Worm (Caenorhabditis elegans): ENCODE measurements around the gene srv-29.

The srv-29 gene

DNA sequence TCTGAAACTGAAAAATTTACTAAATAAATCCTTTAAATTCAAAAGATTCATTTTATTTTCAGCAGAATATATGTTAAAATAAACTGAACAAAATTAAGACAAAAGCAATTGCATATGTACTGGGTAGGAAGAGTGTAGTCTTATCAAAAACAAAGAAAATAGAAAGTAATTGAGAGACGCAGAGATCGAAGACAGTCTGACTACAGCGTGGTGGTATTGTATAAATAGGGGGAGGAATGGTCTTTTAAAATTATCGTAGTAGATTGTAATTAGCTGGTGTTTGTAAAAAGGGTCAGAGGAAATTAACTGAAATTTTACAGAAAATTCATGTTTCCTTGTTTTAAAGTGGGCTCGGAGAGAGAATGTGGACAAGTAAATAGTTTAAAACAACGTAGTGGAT lies 17.9 kb downstream of the srv-29 start, which contains the start of gene acox-3:
Gene acox-3, minus strand, starts transcription at position 7 of the 400 bp plus-strand sequence.
- TF ChIP-seq nhr-43 (tag; optimal IDR thresholded peaks at IDR 0.05; ENCODE audit: poor library complexity, severe bottlenecking) = no peak
- TF ChIP-seq pha-4 (tag; optimal IDR thresholded peaks at IDR 0.05) = peak; percentile 43
- TF ChIP-seq pqm-1 (tag; optimal IDR thresholded peaks at IDR 0.05) = peak; percentile 57
- TF ChIP-seq elt-2 (tag; optimal IDR thresholded peaks at IDR 0.05) = peak; percentile 77
- TF ChIP-seq ceh-28 (tag; optimal IDR thresholded peaks at IDR 0.05) = peak; percentile 0
- no peak for TF ChIP-seq egl-5 (tag; optimal IDR thresholded peaks at IDR 0.05)

DNA sequence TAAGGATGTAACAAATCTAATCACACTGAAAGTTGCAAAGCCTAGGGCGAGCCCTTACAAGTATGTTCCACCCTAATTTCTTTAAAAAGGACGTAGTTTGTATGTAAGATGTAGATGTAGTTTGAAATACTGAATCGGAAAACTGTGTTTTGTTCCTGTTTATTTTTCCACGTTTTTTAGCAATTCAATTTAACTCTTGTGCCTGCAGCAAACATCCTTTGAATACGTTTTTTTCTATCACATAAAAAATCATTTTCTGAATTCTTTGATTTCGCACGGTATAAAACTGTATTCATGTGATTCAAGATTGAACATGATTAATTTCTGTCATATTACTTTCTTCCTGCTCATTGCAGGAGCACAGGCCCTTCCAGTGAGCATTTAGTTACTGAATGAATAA lies 26.4 kb downstream of the srv-29 start, which contains the start of gene F58F9.9:
Gene F58F9.9, plus strand, starts transcription at position 301 of the 400 bp plus-strand sequence.
- TF ChIP-seq egl-5 (tag; optimal IDR thresholded peaks at IDR 0.05) (no peak), pqm-1 (tag; optimal IDR thresholded peaks at IDR 0.05) (no peak), lin-15B (tag; optimal IDR thresholded peaks at IDR 0.05) (no peak), zag-1 (tag; optimal IDR thresholded peaks at IDR 0.05) (no peak), unc-62 (GFP tag; optimal IDR thresholded peaks at IDR 0.05) (no peak), skn-1 (tag; optimal IDR thresholded peaks at IDR 0.05) (no peak), ama-1 (optimal IDR thresholded peaks at IDR 0.05) (no peak), hmg-11 (tag; optimal IDR thresholded peaks at IDR 0.05) (no peak), elt-2 (tag; optimal IDR thresholded peaks at IDR 0.05) (no peak), snpc-4 (tag; optimal IDR thresholded peaks at IDR 0.05) (no peak), fos-1 (tag; optimal IDR thresholded peaks at IDR 0.05) (no peak), daf-12 (tag; optimal IDR thresholded peaks at IDR 0.05) (no peak), lsy-12 (tag; optimal IDR thresholded peaks at IDR 0.05) (no peak), nhr-25 (tag; optimal IDR thresholded peaks at IDR 0.05) (no peak)

DNA sequence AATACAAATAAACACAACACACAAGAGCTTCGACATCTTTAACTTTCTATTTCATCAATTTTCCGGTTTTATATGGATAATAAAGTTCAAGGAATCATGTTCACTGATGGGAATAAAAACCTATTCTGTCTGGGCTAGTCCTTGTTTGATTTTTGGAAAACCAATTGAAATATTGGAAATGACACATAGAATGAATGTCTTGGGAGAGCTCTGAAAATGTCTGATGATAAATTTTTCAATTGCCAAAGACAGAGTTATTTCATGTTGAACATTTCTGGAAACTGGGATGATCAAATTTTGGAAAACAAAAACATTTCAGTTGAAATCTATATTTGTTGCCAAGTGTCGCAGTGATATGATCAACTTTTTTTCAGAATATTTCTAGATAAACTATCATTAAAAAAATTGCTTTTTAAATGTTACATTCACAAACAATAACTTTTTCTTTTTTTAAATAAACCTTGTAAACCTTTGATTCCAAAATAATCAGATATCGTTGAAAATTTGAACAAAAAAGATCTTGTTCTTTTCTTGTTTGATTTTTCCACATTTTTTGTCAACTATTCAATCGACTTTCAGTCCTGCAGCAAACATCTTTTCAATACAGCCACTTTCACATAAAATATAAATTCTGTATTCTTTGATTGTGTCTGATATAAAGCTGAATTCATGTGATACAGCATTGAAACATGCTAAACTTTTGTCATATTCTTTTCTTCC lies 28.7 kb downstream of the srv-29 start, which contains the start of the genes F58F9.6 and F58F9.8:
Gene F58F9.6, minus strand, starts transcription at position 101 of the 720 bp plus-strand sequence.
Gene F58F9.8, plus strand, starts transcription at position 670 of the 720 bp plus-strand sequence.
- TF ChIP-seq snpc-4 (tag; optimal IDR thresholded peaks at IDR 0.05) = no peak
- TF ChIP-seq nhr-28 (tag; optimal IDR thresholded peaks at IDR 0.05) = no peak
- TF ChIP-seq ztf-11 (tag; optimal IDR thresholded peaks at IDR 0.05) = no peak
- TF ChIP-seq elt-1 (tag; optimal IDR thresholded peaks at IDR 0.05) = no peak
- no peak for TF ChIP-seq zag-1 (tag; optimal IDR thresholded peaks at IDR 0.05)
- no peak for TF ChIP-seq nhr-25 (tag; optimal IDR thresholded peaks at IDR 0.05)
- no peak for TF ChIP-seq mml-1 (tag; optimal IDR thresholded peaks at IDR 0.05)
- no peak for TF ChIP-seq eor-1 (tag; optimal IDR thresholded peaks at IDR 0.05)
- no peak for TF ChIP-seq ceh-82 (tag; optimal IDR thresholded peaks at IDR 0.05)
- TF ChIP-seq fos-1 (tag; optimal IDR thresholded peaks at IDR 0.05) = no peak
- TF ChIP-seq ceh-16 (tag; optimal IDR thresholded peaks at IDR 0.05) = no peak
- TF ChIP-seq mdl-1 (tag; optimal IDR thresholded peaks at IDR 0.05) = no peak
- TF ChIP-seq ceh-28 (tag; optimal IDR thresholded peaks at IDR 0.05) = no peak
- no peak for TF ChIP-seq daf-12 (tag; optimal IDR thresholded peaks at IDR 0.05)
- no peak for TF ChIP-seq fkh-10 (GFP tag; optimal IDR thresholded peaks at IDR 0.05)
- TF ChIP-seq nhr-237 (tag; optimal IDR thresholded peaks at IDR 0.05) = no peak
- TF ChIP-seq pqm-1 (tag; optimal IDR thresholded peaks at IDR 0.05) = no peak
- TF ChIP-seq fkh-2 (tag; optimal IDR thresholded peaks at IDR 0.05) = no peak
- no peak for TF ChIP-seq sea-2 (GFP tag; optimal IDR thresholded peaks at IDR 0.05)
- no peak for TF ChIP-seq ztf-4 (tag; optimal IDR thresholded peaks at IDR 0.05)

DNA sequence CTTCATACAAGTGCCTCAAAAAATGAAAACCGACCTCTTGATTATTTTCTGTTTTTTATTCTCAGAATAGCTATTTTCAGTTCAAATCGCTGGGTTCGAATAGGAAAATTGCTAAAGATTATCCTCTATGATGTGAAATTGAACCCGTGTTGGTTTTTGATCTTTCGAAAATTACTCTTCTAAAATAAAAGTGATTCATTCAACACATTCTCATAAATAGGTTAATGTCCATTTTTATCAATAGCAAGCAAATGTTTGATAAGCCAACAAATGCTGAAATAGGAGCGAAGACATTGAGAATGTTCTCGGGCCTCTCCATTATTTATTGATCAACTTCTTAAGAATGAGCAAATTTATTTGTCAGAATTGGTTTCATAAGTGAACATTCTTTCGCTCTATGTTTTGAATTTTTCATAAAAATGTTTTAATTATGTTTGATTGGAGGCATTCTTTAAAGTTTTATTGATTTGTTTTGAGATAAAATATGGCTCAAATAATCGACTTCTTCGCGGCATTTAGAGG lies 33.6 kb downstream of the srv-29 start, which contains the start of gene F58F9.3:
Gene F58F9.3, plus strand, starts transcription at position 472 of the 522 bp plus-strand sequence.
- TF ChIP-seq pha-4 (tag; optimal IDR thresholded peaks at IDR 0.05) = peak; percentile 31
- TF ChIP-seq hmg-11 (tag; optimal IDR thresholded peaks at IDR 0.05) = no peak
- peak; percentile 74 for TF ChIP-seq elt-2 (tag; optimal IDR thresholded peaks at IDR 0.05)
- no peak for TF ChIP-seq lin-39 (tag; optimal IDR thresholded peaks at IDR 0.05)
- TF ChIP-seq elt-1 (tag; optimal IDR thresholded peaks at IDR 0.05) = no peak
- TF ChIP-seq fos-1 (tag; optimal IDR thresholded peaks at IDR 0.05) = no peak
- no peak for TF ChIP-seq nhr-77 (tag; optimal IDR thresholded peaks at IDR 0.05)
- no peak for TF ChIP-seq jun-1 (tag; optimal IDR thresholded peaks at IDR 0.05)
- TF ChIP-seq R02D3.7 (tag; optimal IDR thresholded peaks at IDR 0.05) = no peak
- TF ChIP-seq nhr-67 (tag; optimal IDR thresholded peaks at IDR 0.05) = no peak
- no peak for TF ChIP-seq ama-1 (optimal IDR thresholded peaks at IDR 0.05)
- TF ChIP-seq nhr-25 (tag; optimal IDR thresholded peaks at IDR 0.05) = no peak
- TF ChIP-seq mdl-1 (tag; optimal IDR thresholded peaks at IDR 0.05) = no peak
- no peak for TF ChIP-seq ceh-28 (tag; optimal IDR thresholded peaks at IDR 0.05)
- no peak for TF ChIP-seq zag-1 (tag; optimal IDR thresholded peaks at IDR 0.05)
- no peak for TF ChIP-seq unc-62 (GFP tag; optimal IDR thresholded peaks at IDR 0.05)
- no peak for TF ChIP-seq mml-1 (tag; optimal IDR thresholded peaks at IDR 0.05)
- no peak for TF ChIP-seq nhr-23 (tag; optimal IDR thresholded peaks at IDR 0.05)
- no peak for TF ChIP-seq unc-39 (tag; optimal IDR thresholded peaks at IDR 0.05)
- TF ChIP-seq ceh-9 (tag; optimal IDR thresholded peaks at IDR 0.05) = no peak
- no peak for TF ChIP-seq lin-15B (tag; optimal IDR thresholded peaks at IDR 0.05)
- no peak for TF ChIP-seq snpc-4 (tag; optimal IDR thresholded peaks at IDR 0.05)
- peak; percentile 81 for TF ChIP-seq pqm-1 (tag; optimal IDR thresholded peaks at IDR 0.05)
- no peak for TF ChIP-seq nhr-76 (tag; optimal IDR thresholded peaks at IDR 0.05)
